Fruit fly (Drosophila melanogaster) whole organism, wandering third instar larva: ENCODE results near the gene Cad86C.
A peak's percentile ranks its signal among the peaks of the same experiment; 100 is the strongest.

Experiments
- Abd-B ChIP-seq: fragments of >200 bp; optimal IDR thresholded peaks from 2 replicates; lab custom pipeline; 2017; ENCODE audit warnings: missing biosample characterization, missing genetic modification characterization
- CG32264 ChIP-seq: fragments of 200-800 bp; sonication (Bioruptor generic); optimal IDR thresholded peaks from 2 replicates; lab custom pipeline; 2016; ENCODE audit warnings: missing biosample characterization, missing genetic modification characterization
- CG9705 ChIP-seq: fragments of 200-800 bp; sonication (Bioruptor generic); optimal IDR thresholded peaks from 2 replicates; lab custom pipeline; 2018; ENCODE audit warnings: missing biosample characterization, mild to moderate bottlenecking, missing genetic modification characterization
- CrebA ChIP-seq: fragments of 200-800 bp; sonication (Bioruptor generic); optimal IDR thresholded peaks from 2 replicates; lab custom pipeline; 2016; ENCODE audit warnings: missing biosample characterization, mild to moderate bottlenecking, missing genetic modification characterization, borderline replicate concordance
- Dfd ChIP-seq: fragments of >200 bp; optimal IDR thresholded peaks from 2 replicates; lab custom pipeline; 2017; ENCODE audit warnings: missing biosample characterization, missing genetic modification characterization
- Dif ChIP-seq: fragments of 200-275, 200-300 bp; sonication (Bioruptor generic); optimal IDR thresholded peaks from 2 replicates; lab custom pipeline; 2018; ENCODE audit warnings: missing biosample characterization, missing genetic modification characterization; ENCODE audit not compliant: partially characterized antibody
- GATAd ChIP-seq: sonication (Bioruptor generic); optimal IDR thresholded peaks from 2 replicates; lab custom pipeline; 2016; ENCODE audit warnings: missing biosample characterization, missing genetic modification characterization
- HLH106 ChIP-seq: fragments of 200-800 bp; optimal IDR thresholded peaks from 3 replicates; lab custom pipeline; 2019; ENCODE audit warnings: missing biosample characterization, mild to moderate bottlenecking, missing genetic modification characterization, moderate library complexity
- Hnf4 ChIP-seq: fragments of 200-800 bp; sonication (Bioruptor generic); optimal IDR thresholded peaks from 2 replicates; lab custom pipeline; 2016; ENCODE audit warnings: missing biosample characterization, mild to moderate bottlenecking, missing genetic modification characterization
- Hr78 ChIP-seq: fragments of >200 bp; optimal IDR thresholded peaks from 2 replicates; lab custom pipeline; 2017; ENCODE audit warnings: missing biosample characterization, missing genetic modification characterization
- Hr83 ChIP-seq: fragments of 200-300 bp; sonication (Bioruptor generic); optimal IDR thresholded peaks from 2 replicates; lab custom pipeline; 2016; ENCODE audit warnings: missing biosample characterization, mild to moderate bottlenecking, missing genetic modification characterization, moderate library complexity; ENCODE audit not compliant: poor library complexity, severe bottlenecking
- Jra ChIP-seq: sonication (Bioruptor generic); optimal IDR thresholded peaks from 2 replicates; lab custom pipeline; 2016; ENCODE audit warnings: missing biosample characterization, missing genetic modification characterization
- Mio ChIP-seq: sonication (Bioruptor generic); optimal IDR thresholded peaks from 2 replicates; lab custom pipeline; 2016; ENCODE audit warnings: missing biosample characterization, missing genetic modification characterization
- Myc ChIP-seq: fragments of >200 bp; optimal IDR thresholded peaks from 2 replicates; lab custom pipeline; 2017
- OdsH ChIP-seq: fragments of 200-800 bp; sonication (Bioruptor generic); optimal IDR thresholded peaks from 2 replicates; lab custom pipeline; 2016; ENCODE audit warnings: missing biosample characterization, mild to moderate bottlenecking, missing genetic modification characterization
- Rel ChIP-seq, 2 experiments: fragments of 200-800 bp; sonication (Bioruptor generic) in 1 of 2; optimal IDR thresholded peaks; 2 replicates in 1 of 2; 3 replicates in 1 of 2; lab custom pipeline; 2016 to 2019; ENCODE audit warnings: mild to moderate bottlenecking in 2 of 2, missing biosample characterization in 2 of 2, missing genetic modification characterization in 2 of 2, moderate library complexity in 1 of 2
- Sp1 ChIP-seq: fragments of 200-800 bp; sonication (Bioruptor generic); optimal IDR thresholded peaks from 3 replicates; lab custom pipeline; 2019; ENCODE audit warnings: missing biosample characterization, mild to moderate bottlenecking, missing genetic modification characterization, moderate library complexity
- br ChIP-seq: fragments of 200-800 bp; sonication (Bioruptor generic); optimal IDR thresholded peaks from 2 replicates; lab custom pipeline; 2016; ENCODE audit warnings: missing biosample characterization, missing genetic modification characterization
- brk ChIP-seq: fragments of 200-800 bp; sonication (Bioruptor generic); optimal IDR thresholded peaks from 2 replicates; lab custom pipeline; 2016; ENCODE audit warnings: missing biosample characterization, mild to moderate bottlenecking, missing genetic modification characterization
- dl ChIP-seq, 2 experiments: fragments of 175-275, 200-275 bp in 1 of 2; fragments of 200-275 bp in 1 of 2; sonication (Bioruptor generic); optimal IDR thresholded peaks; lab custom pipeline; 2018; ENCODE audit warnings: mild to moderate bottlenecking in 2 of 2, missing biosample characterization in 2 of 2, missing genetic modification characterization in 2 of 2, moderate library complexity in 2 of 2; ENCODE audit not compliant: partially characterized antibody in 2 of 2, insufficient read depth in 1 of 2
- dmrt93B ChIP-seq: fragments of 200-800 bp; sonication (Bioruptor generic); optimal IDR thresholded peaks from 2 replicates; lab custom pipeline; 2018; ENCODE audit warnings: missing biosample characterization, mild to moderate bottlenecking, missing genetic modification characterization
- dsf ChIP-seq: sonication (Bioruptor generic); optimal IDR thresholded peaks from 2 replicates; lab custom pipeline; 2016; ENCODE audit warnings: missing biosample characterization, missing genetic modification characterization, borderline replicate concordance
- ey ChIP-seq: fragments of 200-800 bp; sonication (Bioruptor generic); optimal IDR thresholded peaks from 2 replicates; lab custom pipeline; 2016; ENCODE audit warnings: missing biosample characterization, missing genetic modification characterization
- foxo ChIP-seq, 2 experiments: fragments of 200-800 bp; sonication (Bioruptor generic); optimal IDR thresholded peaks; 2 replicates in 1 of 2; 3 replicates in 1 of 2; lab custom pipeline; 2016 to 2017; ENCODE audit warnings: missing biosample characterization in 2 of 2, missing genetic modification characterization in 2 of 2
- fru ChIP-seq: fragments of 200-800 bp; sonication (Bioruptor generic); optimal IDR thresholded peaks from 3 replicates; lab custom pipeline; 2016; ENCODE audit warnings: missing biosample characterization, mild to moderate bottlenecking, missing genetic modification characterization
- h ChIP-seq: fragments of 200-800 bp; sonication (Bioruptor generic); optimal IDR thresholded peaks from 3 replicates; lab custom pipeline; 2016; ENCODE audit warnings: missing biosample characterization, mild to moderate bottlenecking, missing genetic modification characterization
- jim ChIP-seq: fragments of 175-275, 200-325 bp; sonication (Bioruptor generic); optimal IDR thresholded peaks from 2 replicates; lab custom pipeline; 2016; ENCODE audit warnings: missing biosample characterization, mild to moderate bottlenecking, missing genetic modification characterization
- pan ChIP-seq: fragments of >200 bp; optimal IDR thresholded peaks from 2 replicates; lab custom pipeline; 2017
- psq ChIP-seq: fragments of 200-800 bp; sonication (Bioruptor generic); optimal IDR thresholded peaks from 3 replicates; lab custom pipeline; 2017; ENCODE audit warnings: missing biosample characterization, mild to moderate bottlenecking, missing genetic modification characterization, moderate library complexity
- rgr ChIP-seq: fragments of 200-800 bp; sonication (Bioruptor generic); optimal IDR thresholded peaks from 3 replicates; lab custom pipeline; 2016; ENCODE audit warnings: missing biosample characterization, mild to moderate bottlenecking, missing genetic modification characterization
- sage ChIP-seq: fragments of 200-800 bp; sonication (Bioruptor generic); optimal IDR thresholded peaks from 2 replicates; lab custom pipeline; 2016; ENCODE audit warnings: missing biosample characterization, mild to moderate bottlenecking, missing genetic modification characterization
- sv ChIP-seq: fragments of 200-800 bp; sonication (Bioruptor generic); optimal IDR thresholded peaks from 3 replicates; lab custom pipeline; 2016; ENCODE audit warnings: missing biosample characterization, missing genetic modification characterization
- tai ChIP-seq: sonication (Bioruptor generic); optimal IDR thresholded peaks from 2 replicates; lab custom pipeline; 2016; ENCODE audit warnings: missing biosample characterization, missing genetic modification characterization
- usp ChIP-seq: fragments of >200 bp; optimal IDR thresholded peaks from 2 replicates; lab custom pipeline; 2017; ENCODE audit warnings: missing biosample characterization, missing genetic modification characterization
- woc ChIP-seq: sonication (Bioruptor generic); optimal IDR thresholded peaks from 2 replicates; lab custom pipeline; 2016; ENCODE audit warnings: missing biosample characterization, mild to moderate bottlenecking, missing genetic modification characterization

Cad86C gene

DNA sequence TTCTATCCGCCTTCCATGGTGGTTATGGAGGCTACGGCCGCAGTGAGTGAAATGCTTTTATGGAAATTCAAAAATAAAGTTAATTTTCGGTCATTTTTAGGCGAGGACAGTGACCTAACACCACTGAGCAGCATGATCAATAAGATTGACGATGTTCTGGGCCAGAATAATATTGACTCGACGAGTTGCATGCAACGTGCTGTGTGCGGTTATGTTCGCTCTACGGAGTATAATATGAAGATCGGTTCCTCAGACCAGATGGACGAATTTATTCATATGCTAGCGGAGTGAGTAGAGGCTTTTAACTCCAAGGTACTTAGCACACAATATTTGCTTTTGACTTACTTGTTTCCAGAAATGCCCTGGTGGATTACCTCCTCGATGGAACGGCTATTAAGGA, 46.7 kb upstream of the Cad86C start:
- no peak for TF ChIP-seq Hr83 (GFP tag; lab: Kevin White, UChicago)
- TF ChIP-seq pan (lab: Kevin White, UChicago) = no peak
- no peak for TF ChIP-seq CG32264 (GFP tag; lab: Kevin White, UChicago)

DNA sequence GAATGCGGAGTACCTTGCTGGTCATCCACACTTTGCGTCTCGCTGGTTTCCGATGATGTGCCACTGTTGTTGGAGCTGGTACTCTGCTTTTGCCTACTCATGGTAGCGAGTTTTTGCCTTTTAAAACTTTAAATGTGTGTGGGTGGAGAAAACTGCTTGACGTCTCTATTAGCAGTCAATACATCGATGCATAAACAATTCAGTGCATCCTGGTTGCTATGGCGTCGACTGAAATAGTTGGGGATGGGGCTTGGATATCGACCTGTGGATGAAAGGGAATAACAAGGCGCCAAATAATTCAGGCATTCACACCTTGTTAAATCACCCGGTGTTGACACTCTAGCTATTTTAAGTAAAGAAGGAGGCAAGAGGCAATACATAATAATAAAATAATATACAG, 44.7 kb upstream of the Cad86C start, which contains the start of gene CG42633:
Gene CG42633 (minus strand): TSS at position 101 of the 400 bp plus-strand sequence.
- no peak for TF ChIP-seq CG9705 (GFP tag; lab: Kevin White, UChicago)
- TF ChIP-seq br (GFP tag; lab: Kevin White, UChicago) = no peak
- no peak for TF ChIP-seq psq (GFP tag; lab: Kevin White, UChicago)
- no peak for TF ChIP-seq OdsH (GFP tag; lab: Kevin White, UChicago)
- no peak for TF ChIP-seq CrebA (GFP tag; lab: Kevin White, UChicago)
- TF ChIP-seq Jra = no peak
- no peak for TF ChIP-seq Mio (GFP tag; lab: Kevin White, UChicago)
- no peak for TF ChIP-seq Rel (GFP tag; optimal IDR thresholded peaks at IDR 0.05; lab: Kevin White, UChicago)
- no peak for TF ChIP-seq Rel (tag; optimal IDR thresholded peaks at IDR 0.05; lab: Kevin White, UChicago)
- TF ChIP-seq sv = no peak
- TF ChIP-seq Hr83 (GFP tag; lab: Kevin White, UChicago) = no peak
- TF ChIP-seq sage (GFP tag; lab: Kevin White, UChicago) = no peak
- no peak for TF ChIP-seq Sp1 (GFP tag; lab: Kevin White, UChicago)
- TF ChIP-seq HLH106 = no peak
- TF ChIP-seq fru (GFP tag; lab: Kevin White, UChicago) = no peak
- TF ChIP-seq jim (GFP tag; lab: Kevin White, UChicago) = no peak
- TF ChIP-seq, all 38 proteins: peak for 0

DNA sequence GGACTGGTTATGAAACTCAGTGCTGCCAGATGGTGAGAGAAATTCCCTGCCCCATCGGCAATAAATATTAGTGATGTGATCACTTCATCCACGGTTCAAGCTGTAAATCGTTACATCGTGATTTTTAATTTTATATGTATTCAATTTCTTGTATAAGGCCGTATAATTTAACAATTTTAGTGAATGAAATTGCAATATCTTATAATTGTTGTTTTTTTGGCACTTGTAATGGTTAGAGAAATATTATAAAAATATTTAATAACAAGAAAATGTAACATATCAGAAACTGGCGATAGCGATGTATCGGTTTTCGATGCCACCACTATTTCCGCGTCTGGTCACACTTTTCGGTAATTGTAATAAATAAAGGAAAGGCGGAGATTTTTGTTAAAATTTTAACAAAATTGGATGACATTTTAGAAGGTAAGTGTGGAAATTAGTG, 42.8 kb upstream of the Cad86C start, which contains the start of the genes mRpL37 and Rbp1:
Gene mRpL37 (minus strand): TSS at position 35 of the 442 bp plus-strand sequence.
Gene Rbp1 (plus strand): TSS at position 326 of the 442 bp plus-strand sequence.
- TF ChIP-seq GATAd (GFP tag; lab: Kevin White, UChicago) (peak; percentile 50), dl (GFP tag; optimal IDR thresholded peaks at IDR 0.05; lab: Kevin White, UChicago; ENCODE audit: insufficient read depth in 1 of 2, partially characterized antibody in 2 of 2) (no peak), Hnf4 (GFP tag; lab: Kevin White, UChicago) (peak; percentile 77), dsf (GFP tag; lab: Kevin White, UChicago) (peak; percentile 24), ey (GFP tag; lab: Kevin White, UChicago) (peak; percentile 61), sv (peak; percentile 55), CG9705 (GFP tag; lab: Kevin White, UChicago) (peak; percentile 73), Dif (no peak), brk (GFP tag; lab: Kevin White, UChicago) (no peak), Dfd (GFP tag; lab: Kevin White, UChicago) (no peak), dmrt93B (GFP tag; lab: Kevin White, UChicago) (peak; percentile 82), Jra (peak; percentile 30), Hr83 (GFP tag; lab: Kevin White, UChicago) (no peak), foxo (GFP tag; optimal IDR thresholded peaks at IDR 0.05; lab: Kevin White, UChicago) (peak in 1 of 2 experiments; percentile 90), psq (GFP tag; lab: Kevin White, UChicago) (peak; percentile 70), Rel (GFP tag; optimal IDR thresholded peaks at IDR 0.05; lab: Kevin White, UChicago) (no peak), Rel (tag; optimal IDR thresholded peaks at IDR 0.05; lab: Kevin White, UChicago) (no peak), usp (GFP tag; lab: Kevin White, UChicago) (no peak), tai (GFP tag; lab: Kevin White, UChicago) (no peak), woc (peak; percentile 82), Myc (lab: Kevin White, UChicago) (no peak), Hr78 (GFP tag; lab: Kevin White, UChicago) (no peak), OdsH (GFP tag; lab: Kevin White, UChicago) (peak; percentile 67), br (GFP tag; lab: Kevin White, UChicago) (peak; percentile 32), Abd-B (GFP tag; lab: Kevin White, UChicago) (no peak), HLH106 (peak; percentile 95), h (GFP tag; lab: Kevin White, UChicago) (peak; percentile 86), jim (GFP tag; lab: Kevin White, UChicago) (peak; percentile 22), Sp1 (GFP tag; lab: Kevin White, UChicago) (no peak), rgr (GFP tag; lab: Kevin White, UChicago) (peak; percentile 77)
